Fruit fly (Drosophila melanogaster) whole organism, embryonic: ENCODE results near the gene CG32333.
A peak's percentile ranks its signal among the peaks of the same experiment; 100 is the strongest.

Experiments
- Ada2b ChIP-seq: fragments of 200-800 bp; sonication (Bioruptor generic); IDR thresholded peaks from 2 replicates; pipeline ENCODE4 v1.3.6; 2022; ENCODE audit warnings: missing biosample characterization, missing genetic modification characterization
- Awh ChIP-seq: fragments of 200-800 bp; sonication (Bioruptor generic); IDR thresholded peaks from 2 replicates; pipeline ENCODE4, ENCODE4 v1.3.6; 2022; ENCODE audit warnings: missing biosample characterization, missing genetic modification characterization
- BEAF-32 ChIP-seq: fragments of 200-800 bp; sonication (Bioruptor generic); optimal IDR thresholded peaks from 3 replicates; lab custom pipeline; 2017; ENCODE audit warnings: missing biosample characterization, missing genetic modification characterization, mild to moderate bottlenecking, moderate library complexity, missing genetic modification reagents
- Bdp1 ChIP-seq: fragments of 200-800 bp; sonication (Bioruptor generic); optimal IDR thresholded peaks from 3 replicates; lab custom pipeline; 2016; ENCODE audit warnings: missing biosample characterization, missing genetic modification characterization
- C15 ChIP-seq: fragments of 200-800 bp; sonication (Bioruptor generic); IDR thresholded peaks from 3 replicates; pipeline ENCODE4 v1.3.6; 2022; ENCODE audit warnings: missing biosample characterization, missing genetic modification characterization
- CG10979 ChIP-seq: fragments of 200-800 bp; sonication (Bioruptor generic); optimal IDR thresholded peaks from 2 replicates; lab custom pipeline; 2018; ENCODE audit warnings: missing biosample characterization, mild to moderate bottlenecking, missing genetic modification characterization, moderate library complexity
- CG11456 ChIP-seq: fragments of 200-800 bp; sonication (Bioruptor generic); IDR thresholded peaks from 3 replicates; pipeline ENCODE4 v1.3.6; 2022; ENCODE audit warnings: missing biosample characterization, missing genetic modification characterization
- CG12236 ChIP-seq: fragments of 200-800 bp; sonication (Bioruptor generic); optimal IDR thresholded peaks from 2 replicates; lab custom pipeline; 2016; ENCODE audit warnings: missing biosample characterization, missing genetic modification characterization
- CG12299 ChIP-seq: fragments of 200-800 bp; sonication (Bioruptor generic); optimal IDR thresholded peaks from 2 replicates; lab custom pipeline; 2018; ENCODE audit warnings: missing biosample characterization, mild to moderate bottlenecking, missing genetic modification characterization
- CG17361 ChIP-seq: fragments of 200-800 bp; sonication (Bioruptor generic); IDR thresholded peaks from 3 replicates; pipeline ENCODE4 v1.3.6; 2022; ENCODE audit warnings: missing biosample characterization, missing genetic modification characterization
- CG2202 ChIP-seq: fragments of 200-800 bp; sonication (Bioruptor generic); optimal IDR thresholded peaks from 2 replicates; lab custom pipeline; 2018; ENCODE audit warnings: missing biosample characterization, mild to moderate bottlenecking, missing genetic modification characterization
- CG2875 ChIP-seq: fragments of 200-800 bp; sonication (Bioruptor generic); optimal IDR thresholded peaks from 2 replicates; lab custom pipeline; 2017; ENCODE audit warnings: missing biosample characterization, mild to moderate bottlenecking, missing genetic modification characterization, missing genetic modification reagents
- CG3163 ChIP-seq: fragments of 200-800 bp; sonication (Bioruptor generic); optimal IDR thresholded peaks from 3 replicates; lab custom pipeline; 2016; ENCODE audit warnings: missing biosample characterization, missing genetic modification characterization
- CG33213 ChIP-seq: fragments of 200-800 bp; sonication (Bioruptor generic); optimal IDR thresholded peaks from 3 replicates; lab custom pipeline; 2016; ENCODE audit warnings: missing biosample characterization, missing genetic modification characterization
- CG4360 ChIP-seq: fragments of 200-800 bp; sonication (Bioruptor generic); IDR thresholded peaks from 2 replicates; pipeline ENCODE4 v1.3.6; 2022; ENCODE audit warnings: missing biosample characterization, missing genetic modification characterization
- CG6689 ChIP-seq: fragments of 200-800 bp; sonication (Bioruptor generic); IDR thresholded peaks from 2 replicates; pipeline ENCODE4 v1.3.6; 2022; ENCODE audit warnings: missing biosample characterization, missing genetic modification characterization
- CG6791 ChIP-seq: fragments of 200-800 bp; sonication (Bioruptor generic); IDR thresholded peaks from 3 replicates; pipeline ENCODE4 v1.3.6; 2022; ENCODE audit warnings: missing biosample characterization, missing genetic modification characterization; ENCODE audit not compliant: partially characterized antibody
- CG7271 ChIP-seq: fragments of 200-800 bp; sonication (Bioruptor generic); optimal IDR thresholded peaks from 2 replicates; lab custom pipeline; 2018; ENCODE audit warnings: missing biosample characterization, mild to moderate bottlenecking, missing genetic modification characterization, moderate library complexity
- CG8089 ChIP-seq: fragments of 200-800 bp; sonication (Bioruptor generic); optimal IDR thresholded peaks from 3 replicates; lab custom pipeline; 2016; ENCODE audit warnings: missing biosample characterization, missing genetic modification characterization
- CG8944 ChIP-seq: fragments of 200-800 bp; sonication (Bioruptor generic); optimal IDR thresholded peaks from 3 replicates; lab custom pipeline; 2016; ENCODE audit warnings: missing biosample characterization, missing genetic modification characterization
- Eip74EF ChIP-seq, 2 experiments: fragments of 200-800 bp in 1 of 2; fragments of >200 bp in 1 of 2; sonication (Bioruptor generic) in 1 of 2; optimal IDR thresholded peaks; 2 replicates each; lab custom pipeline; 2017 to 2019; ENCODE audit warnings: missing biosample characterization in 2 of 2, missing genetic modification characterization in 2 of 2, mild to moderate bottlenecking in 1 of 2, moderate library complexity in 1 of 2
- Hey ChIP-seq: fragments of 200-800 bp; sonication (Bioruptor generic); optimal IDR thresholded peaks from 3 replicates; lab custom pipeline; 2018; ENCODE audit warnings: missing biosample characterization, mild to moderate bottlenecking, missing genetic modification characterization
- Lpt ChIP-seq: fragments of >200 bp; optimal IDR thresholded peaks from 2 replicates; lab custom pipeline; 2018; ENCODE audit warnings: missing biosample characterization, missing genetic modification characterization
- MBD-R2 ChIP-seq: fragments of 200-800 bp; sonication (Bioruptor generic); IDR thresholded peaks from 2 replicates; pipeline ENCODE4 v1.3.6; 2022; ENCODE audit warnings: missing biosample characterization, missing genetic modification characterization
- Rx ChIP-seq: fragments of 200-800 bp; sonication (Bioruptor generic); IDR thresholded peaks from 2 replicates; pipeline ENCODE4 v1.3.6; 2022; ENCODE audit warnings: missing biosample characterization, missing genetic modification characterization
- Six4 ChIP-seq: fragments of 200-800 bp; sonication (Bioruptor generic); optimal IDR thresholded peaks from 2 replicates; lab custom pipeline; 2016; ENCODE audit warnings: missing biosample characterization, missing genetic modification characterization
- Sox102F ChIP-seq: fragments of 200-800 bp; sonication (Bioruptor generic); optimal IDR thresholded peaks from 2 replicates; lab custom pipeline; 2018; ENCODE audit warnings: missing biosample characterization, mild to moderate bottlenecking, missing genetic modification characterization, moderate library complexity
- chinmo ChIP-seq: fragments of 200-800 bp; sonication (Bioruptor generic); IDR thresholded peaks from 4 replicates; pipeline ENCODE4 v1.3.6; 2022; ENCODE audit warnings: missing biosample characterization, missing genetic modification characterization; ENCODE audit not compliant: partially characterized antibody
- croc ChIP-seq: fragments of 200-800 bp; sonication (Bioruptor generic); conservative IDR thresholded peaks from 3 replicates; pipeline ENCODE4 v1.3.6; 2022; ENCODE audit warnings: missing biosample characterization, missing genetic modification characterization
- crol ChIP-seq: fragments of 200-800 bp; sonication (Bioruptor generic); IDR thresholded peaks from 2 replicates; pipeline ENCODE4 v1.3.6; 2022; ENCODE audit warnings: missing biosample characterization, missing genetic modification characterization
- danr ChIP-seq: fragments of 200-800 bp; sonication (Bioruptor generic); IDR thresholded peaks from 2 replicates; pipeline ENCODE4 v1.3.6; 2022; ENCODE audit warnings: missing biosample characterization, missing genetic modification characterization
- gcm ChIP-seq: fragments of 200-800 bp; sonication (Bioruptor generic); optimal IDR thresholded peaks from 2 replicates; lab custom pipeline; 2019; ENCODE audit warnings: missing biosample characterization, mild to moderate bottlenecking, missing genetic modification characterization, moderate library complexity
- gfzf ChIP-seq: fragments of 200-800 bp; sonication (Bioruptor generic); optimal IDR thresholded peaks from 2 replicates; lab custom pipeline; 2016; ENCODE audit warnings: missing biosample characterization, mild to moderate bottlenecking, missing genetic modification characterization, moderate library complexity
- hkb ChIP-seq, 2 experiments: fragments of 200-800 bp in 1 of 2; fragments of >200 bp in 1 of 2; sonication (Bioruptor generic) in 1 of 2; IDR thresholded peaks in 1 of 2; optimal IDR thresholded peaks in 1 of 2; 2 replicates each; pipeline versions ENCODE4 v1.3.6 to Lab custom; 2017 to 2022; ENCODE audit warnings: missing biosample characterization in 1 of 2, missing genetic modification characterization in 1 of 2
- kni ChIP-seq: fragments of 200-800 bp; sonication (Bioruptor generic); optimal IDR thresholded peaks from 3 replicates; lab custom pipeline; 2017; ENCODE audit warnings: mild to moderate bottlenecking, missing biosample characterization, missing genetic modification reagents, missing genetic modification characterization
- lab ChIP-seq: fragments of 200-800 bp; sonication (Bioruptor generic); optimal IDR thresholded peaks from 3 replicates; lab custom pipeline; 2017; ENCODE audit warnings: missing biosample characterization, missing genetic modification characterization, mild to moderate bottlenecking, moderate library complexity, missing genetic modification reagents
- mam ChIP-seq: fragments of 200-800 bp; sonication (Bioruptor generic); optimal IDR thresholded peaks from 3 replicates; lab custom pipeline; 2016; ENCODE audit warnings: missing biosample characterization, missing genetic modification characterization
- mld ChIP-seq: fragments of 200-800 bp; sonication (Bioruptor generic); IDR thresholded peaks from 3 replicates; pipeline ENCODE4 v1.3.6; 2022; ENCODE audit warnings: missing biosample characterization, missing genetic modification characterization; ENCODE audit not compliant: partially characterized antibody
- onecut ChIP-seq: fragments of 200-800 bp; sonication (Bioruptor generic); IDR thresholded peaks from 2 replicates; pipeline ENCODE4 v1.3.6; 2022; ENCODE audit warnings: missing biosample characterization, missing genetic modification characterization
- prd ChIP-seq, 3 experiments: fragments of >200 bp in 2 of 3; fragments of 200-800 bp in 1 of 3; sonication (Bioruptor generic) in 1 of 3; optimal IDR thresholded peaks in 2 of 3; IDR thresholded peaks in 1 of 3; 2 replicates in 2 of 3; 3 replicates in 1 of 3; pipeline versions ENCODE4 v1.3.6 to Lab custom; 2017 to 2022; ENCODE audit warnings: missing biosample characterization in 1 of 3, missing genetic modification characterization in 1 of 3
- pros ChIP-seq: fragments of 200-800 bp; sonication (Bioruptor generic); optimal IDR thresholded peaks from 3 replicates; lab custom pipeline; 2019; ENCODE audit warnings: missing biosample characterization, mild to moderate bottlenecking, missing genetic modification characterization, moderate library complexity
- ranshi ChIP-seq: fragments of 200-800 bp; sonication (Bioruptor generic); IDR thresholded peaks from 2 replicates; pipeline ENCODE4 v1.3.6; 2022; ENCODE audit warnings: missing biosample characterization, missing genetic modification characterization
- scrt ChIP-seq: fragments of 200-800 bp; sonication (Bioruptor generic); optimal IDR thresholded peaks from 2 replicates; lab custom pipeline; 2018; ENCODE audit warnings: missing biosample characterization, mild to moderate bottlenecking, missing genetic modification characterization, moderate library complexity
- sima ChIP-seq: fragments of 200-800 bp; sonication (Bioruptor generic); optimal IDR thresholded peaks from 2 replicates; lab custom pipeline; 2016; ENCODE audit warnings: missing biosample characterization, missing genetic modification characterization
- sisA ChIP-seq: fragments of 200-800 bp; sonication (Bioruptor generic); IDR thresholded peaks from 2 replicates; pipeline ENCODE4 v1.3.6; 2022; ENCODE audit warnings: missing biosample characterization, missing genetic modification characterization
- tgo ChIP-seq: fragments of 200-800 bp; sonication (Bioruptor generic); IDR thresholded peaks from 3 replicates; pipeline ENCODE4 v1.3.6; 2022; ENCODE audit warnings: missing biosample characterization, missing genetic modification characterization
- twi ChIP-seq: fragments of 200-800 bp; optimal IDR thresholded peaks from 2 replicates; lab custom pipeline; 2019; ENCODE audit warnings: missing biosample characterization, mild to moderate bottlenecking, missing genetic modification characterization, moderate library complexity

Gene CG32333

DNA sequence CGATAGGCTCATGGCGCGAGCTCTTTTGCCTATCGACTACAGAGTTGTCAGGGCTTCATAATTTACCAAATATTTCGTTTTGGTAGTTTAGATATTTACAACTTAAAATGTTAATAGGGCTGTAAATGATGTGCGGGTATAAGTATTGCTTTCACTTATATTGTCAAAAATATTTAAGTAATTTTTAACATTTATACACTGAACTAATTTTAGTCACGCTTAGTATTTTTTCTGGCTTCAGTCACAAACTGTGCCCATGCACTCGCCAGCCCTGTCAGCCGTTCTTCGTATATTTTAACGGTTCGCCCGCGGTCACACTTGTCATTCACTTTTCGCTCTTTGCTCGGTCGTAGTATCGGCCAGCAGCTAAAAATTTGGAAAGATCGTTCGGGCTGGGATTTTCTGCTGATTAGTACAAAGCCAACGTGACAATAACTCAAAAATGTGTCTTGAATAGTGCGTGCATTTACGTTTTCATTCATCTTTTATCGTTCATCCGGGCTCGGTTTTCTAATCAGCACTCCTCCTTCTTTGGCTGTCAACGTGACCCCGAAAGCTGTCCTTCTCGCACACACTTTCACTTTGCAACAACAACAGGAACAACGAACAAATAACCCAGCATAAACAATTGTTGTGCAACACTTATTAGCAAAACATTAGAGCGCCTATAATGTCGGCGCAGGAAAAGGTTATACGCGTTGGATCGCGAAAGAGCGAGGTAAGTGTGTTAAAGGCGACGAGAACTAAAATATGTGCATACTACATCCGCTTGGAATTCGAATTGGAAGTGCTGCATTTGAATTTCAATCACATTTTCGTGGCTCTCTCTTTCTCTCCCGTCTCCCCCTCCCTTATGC is 59.0 kb downstream of the CG32333 start, which contains the start of the genes Hmbs and CG2211 (continued):
- TF ChIP-seq crol (GFP tag; lab: Robert Waterston, UW) (peak; percentile 33; the same call in 1 of the 2 replicates), sisA (GFP tag; lab: Robert Waterston, UW) (peak; percentile 85), hkb (optimal IDR thresholded peaks at IDR 0.05; lab: Kevin White, UChicago) (peak; percentile 67), hkb (GFP tag; IDR thresholded peaks at IDR 0.05; lab: Robert Waterston, UW) (peak; percentile 89), CG10979 (tag; lab: Kevin White, UChicago) (peak; percentile 83), pros (GFP tag; lab: Kevin White, UChicago) (peak; percentile 34), croc (GFP tag; lab: Robert Waterston, UW) (peak; percentile 52; the same call in 1 of the 3 replicates), gcm (GFP tag; lab: Kevin White, UChicago) (peak; percentile 35), lab (peak; percentile 94), CG4360 (peak; percentile 66; the same call in 1 of the 2 replicates), danr (GFP tag; lab: Robert Waterston, UW) (peak; percentile 68), BEAF-32 (GFP tag; lab: Kevin White, UChicago) (peak; percentile 69), kni (GFP tag; lab: Kevin White, UChicago) (peak; percentile 68), CG3163 (peak; percentile 77), Rx (GFP tag; lab: Robert Waterston, UW) (peak; percentile 75), ranshi (GFP tag; lab: Robert Waterston, UW) (peak; percentile 84), CG12299 (tag; lab: Kevin White, UChicago) (peak; percentile 22), mld (GFP tag; lab: Robert Waterston, UW) (no peak), twi (tag; lab: Kevin White, UChicago) (peak; percentile 77), CG33213 (GFP tag; lab: Kevin White, UChicago) (peak; percentile 89), CG6791 (GFP tag; lab: Robert Waterston, UW) (peak; percentile 17; the same call in 1 of the 3 replicates), sima (GFP tag; lab: Kevin White, UChicago) (peak; percentile 55), CG6689 (GFP tag; lab: Robert Waterston, UW) (peak; percentile 80), Six4 (GFP tag; lab: Kevin White, UChicago) (peak; percentile 85), Sox102F (peak; percentile 84), CG11456 (GFP tag; lab: Robert Waterston, UW) (peak; percentile 87; the same call in 2 of the 3 replicates), prd (optimal IDR thresholded peaks at IDR 0.05; lab: Kevin White, UChicago) (no peak), prd (GFP tag; IDR thresholded peaks at IDR 0.05; lab: Robert Waterston, UW) (peak; percentile 92), CG8089 (peak; percentile 74), CG8944 (GFP tag; lab: Kevin White, UChicago) (peak; percentile 89), Ada2b (peak; percentile 83), CG2202 (tag; lab: Kevin White, UChicago) (peak; percentile 65), MBD-R2 (peak; percentile 82), mam (GFP tag; lab: Kevin White, UChicago) (peak; percentile 91), CG12236 (peak; percentile 77), CG7271 (peak; percentile 77), scrt (GFP tag; lab: Kevin White, UChicago) (peak; percentile 72), Hey (tag; lab: Kevin White, UChicago) (peak; percentile 40), C15 (GFP tag; lab: Robert Waterston, UW) (peak; percentile 72; the same call in 1 of the 3 replicates), Awh (GFP tag; lab: Robert Waterston, UW) (peak; percentile 82), gfzf (GFP tag; lab: Kevin White, UChicago) (peak; percentile 94), chinmo (0 out of 4 replicates have a peak, but pooled peaks have one; percentile 39), CG17361 (GFP tag; lab: Robert Waterston, UW) (peak; percentile 82), onecut (GFP tag; lab: Robert Waterston, UW) (peak; percentile 72), tgo (GFP tag; lab: Robert Waterston, UW) (peak; percentile 83), Eip74EF (GFP tag; optimal IDR thresholded peaks at IDR 0.05; lab: Kevin White, UChicago) (peak in 1 of 2 experiments; percentile 49), Lpt (GFP tag; lab: Kevin White, UChicago) (no peak), Bdp1 (GFP tag; lab: Kevin White, UChicago) (peak; percentile 79), CG2875 (GFP tag; lab: Kevin White, UChicago) (peak; percentile 42)
